Worm (Caenorhabditis elegans): ENCODE data around the gene pkc-2.

ce11 chrX:9428059-9428458 lies 63.4 kb downstream of the pkc-2 start, which contains the start of gene B0272.4:
- TF ChIP-seq cog-1 (tag; optimal IDR thresholded peaks at IDR 0.05) (no peak), flt-1 (GFP tag; IDR thresholded peaks at IDR 0.05) (no peak), tab-1 (GFP tag; IDR thresholded peaks at IDR 0.05) (no peak), T22C8.4 (GFP tag; IDR thresholded peaks at IDR 0.05) (no peak), ref-1 (GFP tag; conservative IDR thresholded peaks at IDR 0.05) (no peak)
